Worm (Caenorhabditis elegans) whole organism, L4 larva: ENCODE data around the gene fut-5.

Experiments used
- F37D6.2 ChIP-seq: sonication (generic microtip); optimal IDR thresholded peaks from 2 replicates; lab custom pipeline; 2016; ENCODE audit warnings: mild to moderate bottlenecking, missing genetic modification characterization, missing compliant biosample characterization
- F49E8.2 ChIP-seq: sonication (generic microtip); optimal IDR thresholded peaks from 2 replicates; lab custom pipeline; 2016; ENCODE audit warnings: missing compliant biosample characterization, mild to moderate bottlenecking, missing genetic modification characterization, borderline replicate concordance
- T20F7.1 ChIP-seq: fragments of 200-800 bp; sonication (Bioruptor generic); optimal IDR thresholded peaks from 2 replicates; lab custom pipeline; 2018; ENCODE audit warnings: mild to moderate bottlenecking, missing genetic modification characterization, missing compliant biosample characterization
- T26A8.4 ChIP-seq: fragments of 200-800 bp; sonication (Bioruptor generic); IDR thresholded peaks from 2 replicates; pipeline ENCODE4 v1.3.6; 2022; ENCODE audit warnings: missing genetic modification characterization, missing compliant biosample characterization
- Y48G9A.11 ChIP-seq: fragments of 200-800 bp; sonication (Bioruptor generic); IDR thresholded peaks from 2 replicates; pipeline ENCODE4 v1.3.6; 2022; ENCODE audit warnings: missing genetic modification reagents, missing genetic modification characterization, missing compliant biosample characterization
- Y5F2A.4 ChIP-seq: fragments of 200-800 bp; sonication (Bioruptor generic); optimal IDR thresholded peaks from 2 replicates; lab custom pipeline; 2018; ENCODE audit warnings: mild to moderate bottlenecking, missing genetic modification characterization, missing compliant biosample characterization
- ZK546.5 ChIP-seq, 2 experiments: sonication (generic microtip); optimal IDR thresholded peaks; 2 replicates each; lab custom pipeline; 2017; ENCODE audit warnings: missing biosample characterization in 2 of 2, missing genetic modification characterization in 2 of 2
- aha-1 ChIP-seq: fragments of 150-350 bp; peaks from one replicate; lab custom pipeline; 2014; ENCODE audit warnings: missing biosample characterization, missing genetic modification characterization
- ama-1 ChIP-seq: fragments of 150-350 bp; optimal IDR thresholded peaks from 2 replicates; lab custom pipeline; 2014; ENCODE audit warnings: inconsistent platforms, mixed read lengths
- ceh-82 ChIP-seq: sonication (generic microtip); optimal IDR thresholded peaks from 2 replicates; lab custom pipeline; 2017; ENCODE audit warnings: missing biosample characterization, missing genetic modification characterization
- ces-1 ChIP-seq: fragments of 150-350 bp; sonication (generic microtip); optimal IDR thresholded peaks from 4 replicates; lab custom pipeline; 2014; ENCODE audit warnings: missing biosample characterization, missing genetic modification reagents, missing genetic modification characterization
- daf-16 ChIP-seq, 3 experiments: sonication (generic microtip); optimal IDR thresholded peaks; 2 replicates each; lab custom pipeline; 2016 to 2017; ENCODE audit warnings: missing genetic modification characterization in 3 of 3, missing genetic modification reagents in 3 of 3, mild to moderate bottlenecking in 2 of 3, missing compliant biosample characterization in 2 of 3, missing biosample characterization in 1 of 3, moderate library complexity in 1 of 3
- dmd-6 ChIP-seq: fragments of 200-800 bp; sonication (Bioruptor generic); IDR thresholded peaks from 2 replicates; pipeline ENCODE4 v1.3.6; 2022; ENCODE audit warnings: missing genetic modification reagents, missing genetic modification characterization, missing compliant biosample characterization
- dve-1 ChIP-seq: sonication (generic microtip); optimal IDR thresholded peaks from 2 replicates; lab custom pipeline; 2017; ENCODE audit warnings: antibody characterized with exemption, mild to moderate bottlenecking, missing genetic modification characterization, missing compliant biosample characterization; ENCODE audit not compliant: insufficient read depth
- egl-27 ChIP-seq: sonication (generic microtip); optimal IDR thresholded peaks from 3 replicates; lab custom pipeline; 2017; ENCODE audit warnings: missing biosample characterization, missing genetic modification reagents, missing genetic modification characterization
- fos-1 ChIP-seq: fragments of 150-350 bp; optimal IDR thresholded peaks from 2 replicates; lab custom pipeline; 2014; ENCODE audit warnings: missing biosample characterization, missing genetic modification characterization
- gei-8 ChIP-seq: fragments of 200-800 bp; sonication (Bioruptor generic); optimal IDR thresholded peaks from 2 replicates; lab custom pipeline; 2018; ENCODE audit warnings: mild to moderate bottlenecking, missing genetic modification characterization, missing compliant biosample characterization
- lim-7 ChIP-seq: fragments of 200-800 bp; sonication (Bioruptor generic); IDR thresholded peaks from 2 replicates; pipeline ENCODE4 v1.3.6; 2022; ENCODE audit warnings: missing genetic modification characterization, missing compliant biosample characterization
- lin-13 ChIP-seq: fragments of 150-350 bp; optimal IDR thresholded peaks from 2 replicates; lab custom pipeline; 2014; ENCODE audit warnings: missing biosample characterization, missing genetic modification reagents, missing genetic modification characterization
- lin-15B ChIP-seq: fragments of 150-350 bp; sonication (generic microtip); optimal IDR thresholded peaks from 3 replicates; lab custom pipeline; 2014; ENCODE audit warnings: missing biosample characterization, missing genetic modification characterization
- lin-38 ChIP-seq: fragments of 200-800 bp; sonication (Bioruptor generic); IDR thresholded peaks from 2 replicates; pipeline ENCODE4 v1.3.6; 2022; ENCODE audit warnings: missing genetic modification reagents, missing genetic modification characterization, missing compliant biosample characterization
- madf-5 ChIP-seq, 2 experiments: fragments of 200-800 bp; sonication (Bioruptor generic); IDR thresholded peaks; 2 replicates each; pipeline ENCODE4 v1.3.6; 2022; ENCODE audit warnings: missing compliant biosample characterization in 2 of 2, missing genetic modification characterization in 2 of 2
- mdt-29 ChIP-seq: fragments of 200-800 bp; sonication (Bioruptor generic); IDR thresholded peaks from 2 replicates; pipeline ENCODE4 v1.3.6; 2022; ENCODE audit warnings: missing genetic modification reagents, missing genetic modification characterization, missing compliant biosample characterization
- mep-1 ChIP-seq: fragments of 150-350 bp; sonication (generic microtip); optimal IDR thresholded peaks from 3 replicates; lab custom pipeline; 2014; ENCODE audit warnings: missing biosample characterization, missing genetic modification characterization
- mes-2 ChIP-seq: sonication (generic microtip); optimal IDR thresholded peaks from 2 replicates; lab custom pipeline; 2016; ENCODE audit warnings: missing genotype, mild to moderate bottlenecking, missing genetic modification characterization, missing compliant biosample characterization; ENCODE audit not compliant: poor library complexity, severe bottlenecking
- mxl-3 ChIP-seq: fragments of 200-800 bp; sonication (Bioruptor generic); optimal IDR thresholded peaks from 2 replicates; lab custom pipeline; 2018; ENCODE audit warnings: mild to moderate bottlenecking, missing genetic modification characterization, missing compliant biosample characterization
- nhr-42 ChIP-seq: fragments of 200-800 bp; sonication (Bioruptor generic); IDR thresholded peaks from 2 replicates; pipeline ENCODE4 v1.3.6; 2022; ENCODE audit warnings: missing genetic modification characterization, missing compliant biosample characterization
- nhr-48 ChIP-seq: sonication (generic microtip); optimal IDR thresholded peaks from 2 replicates; lab custom pipeline; 2016; ENCODE audit warnings: mild to moderate bottlenecking, missing genetic modification characterization, missing compliant biosample characterization
- nhr-76 ChIP-seq: fragments of 150-350 bp; optimal IDR thresholded peaks from 2 replicates; lab custom pipeline; 2014; ENCODE audit warnings: missing biosample characterization, missing genetic modification characterization
- php-3 ChIP-seq: fragments of 200-800 bp; sonication (Bioruptor generic); IDR thresholded peaks from 2 replicates; pipeline ENCODE4 v1.3.6; 2022; ENCODE audit warnings: missing genetic modification reagents, missing genetic modification characterization, missing compliant biosample characterization
- pqm-1 ChIP-seq: sonication (generic microtip); optimal IDR thresholded peaks from 2 replicates; lab custom pipeline; 2017; ENCODE audit warnings: missing biosample characterization, missing genetic modification characterization
- skn-1 ChIP-seq: fragments of 150-350 bp; optimal IDR thresholded peaks from 2 replicates; lab custom pipeline; 2014; ENCODE audit warnings: missing biosample characterization, missing genetic modification characterization
- snpc-4 ChIP-seq: fragments of 150-350 bp; optimal IDR thresholded peaks from 2 replicates; lab custom pipeline; 2014; ENCODE audit warnings: missing biosample characterization, missing genetic modification characterization
- tra-1 ChIP-seq: fragments of 200-800 bp; sonication (Bioruptor generic); IDR thresholded peaks from 2 replicates; pipeline ENCODE4 v1.3.6; 2022; ENCODE audit warnings: missing genetic modification reagents, missing genetic modification characterization, missing compliant biosample characterization
- unc-130 ChIP-seq: sonication (generic microtip); optimal IDR thresholded peaks from 2 replicates; lab custom pipeline; 2016; ENCODE audit warnings: missing genetic modification reagents, missing genetic modification characterization, missing compliant biosample characterization
- unc-39 ChIP-seq: sonication (generic microtip); optimal IDR thresholded peaks from 2 replicates; lab custom pipeline; 2017; ENCODE audit warnings: missing biosample characterization, missing genetic modification characterization
- unc-62 ChIP-seq, 3 experiments: fragments of 150-350 bp in 1 of 3; sonication (generic microtip); optimal IDR thresholded peaks in 2 of 3; peaks in 1 of 3; 1 replicate in 1 of 3; 2 replicates in 2 of 3; lab custom pipeline; 2014 to 2017; ENCODE audit warnings: missing biosample characterization in 3 of 3, missing genetic modification characterization in 3 of 3, missing genetic modification reagents in 3 of 3, missing genotype in 1 of 3
- vab-7 ChIP-seq: fragments of 200-800 bp; sonication (Bioruptor generic); IDR thresholded peaks from 2 replicates; pipeline ENCODE4 v1.3.6; 2022; ENCODE audit warnings: missing genetic modification reagents, missing genetic modification characterization, missing compliant biosample characterization
- zfp-2 ChIP-seq: sonication (generic microtip); optimal IDR thresholded peaks from 2 replicates; lab custom pipeline; 2016; ENCODE audit warnings: mild to moderate bottlenecking, missing genetic modification characterization, missing compliant biosample characterization
- ztf-11 ChIP-seq: fragments of 150-350 bp; optimal IDR thresholded peaks from 2 replicates; lab custom pipeline; 2014; ENCODE audit warnings: missing biosample characterization, missing genetic modification characterization
- ztf-7 ChIP-seq: fragments of 150-350 bp; optimal IDR thresholded peaks from 2 replicates; lab custom pipeline; 2014; ENCODE audit warnings: missing biosample characterization, missing genetic modification characterization

Gene fut-5

DNA sequence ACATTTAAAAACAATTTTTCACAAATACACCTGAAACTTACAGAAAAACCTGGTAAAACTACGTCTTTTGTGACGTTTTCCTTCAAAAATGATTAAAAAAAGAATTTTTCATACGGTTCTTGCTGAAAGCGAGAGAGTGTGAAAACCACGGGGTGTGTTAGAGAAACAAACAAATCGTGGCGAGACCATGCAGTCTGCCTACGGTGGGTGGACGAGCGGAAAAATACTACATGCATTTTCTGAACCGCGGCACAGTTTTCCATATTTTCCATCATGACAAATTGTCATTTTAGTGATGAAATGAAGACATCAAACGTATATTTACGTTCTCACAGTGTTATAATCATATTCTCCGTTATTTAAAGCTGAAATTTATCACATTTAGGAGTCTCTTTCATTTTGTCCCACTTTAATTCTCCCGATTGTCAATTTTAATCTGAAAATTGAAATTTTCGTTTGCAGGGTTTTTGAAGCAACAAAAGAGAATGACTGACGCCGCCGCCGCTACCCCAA is 38.9 kb upstream of the fut-5 start, which contains the start of the genes F10G7.9 and tsn-1 (continued):
- no peak for TF ChIP-seq zfp-2 (tag; lab: Kevin White, UChicago)
- TF ChIP-seq ceh-82 (tag; lab: Kevin White, UChicago): no peak
- no peak for TF ChIP-seq gei-8 (GFP tag; lab: Kevin White, UChicago)
- no peak for TF ChIP-seq ztf-11 (tag; lab: Kevin White, UChicago)
- peak; percentile 51 for TF ChIP-seq pqm-1 (tag; lab: Kevin White, UChicago)
- TF ChIP-seq ces-1 (GFP tag; lab: Kevin White, UChicago): no peak
- no peak for TF ChIP-seq ZK546.5 (tag; optimal IDR thresholded peaks at IDR 0.05; lab: Kevin White, UChicago)
- TF ChIP-seq T26A8.4 (GFP tag; lab: Robert Waterston, UW): peak; percentile 58; the same call in 1 of the 2 replicates
- TF ChIP-seq madf-5 (GFP tag; IDR thresholded peaks at IDR 0.05; lab: Robert Waterston, UW): no peak
- no peak for TF ChIP-seq mdt-29 (GFP tag; lab: Robert Waterston, UW)
- peak; percentile 57 for TF ChIP-seq dmd-6
- TF ChIP-seq egl-27 (tag; lab: Kevin White, UChicago): no peak
- TF ChIP-seq unc-62 (GFP tag; optimal IDR thresholded peaks at IDR 0.05 in 1 of 2; lab: Kevin White, UChicago): no peak
- TF ChIP-seq unc-62 (tag; optimal IDR thresholded peaks at IDR 0.05; lab: Kevin White, UChicago): no peak
- peak; percentile 63 for TF ChIP-seq mep-1 (tag; lab: Kevin White, UChicago)
- no peak for TF ChIP-seq nhr-76 (tag; lab: Kevin White, UChicago)
- peak; percentile 36 for TF ChIP-seq mxl-3
- TF ChIP-seq mes-2 (tag; lab: Kevin White, UChicago): peak; percentile 83
- peak; percentile 59 for TF ChIP-seq dve-1 (tag; lab: Kevin White, UChicago)
- no peak for TF ChIP-seq ztf-7 (tag; lab: Kevin White, UChicago)
- no peak for TF ChIP-seq fos-1 (tag; lab: Kevin White, UChicago)
- no peak for TF ChIP-seq tra-1

- TF ChIP-seq F49E8.2 (tag; lab: Kevin White, UChicago) (peak; percentile 9), vab-7 (GFP tag; lab: Robert Waterston, UW) (no peak), Y5F2A.4 (GFP tag; lab: Kevin White, UChicago) (no peak), php-3 (GFP tag; lab: Robert Waterston, UW) (no peak), dve-1 (tag; lab: Kevin White, UChicago) (no peak), unc-39 (tag; lab: Kevin White, UChicago) (no peak), daf-16 (GFP tag; optimal IDR thresholded peaks at IDR 0.05; lab: Kevin White, UChicago) (no peak), daf-16 (tag; optimal IDR thresholded peaks at IDR 0.05; lab: Kevin White, UChicago) (no peak), snpc-4 (no peak), F37D6.2 (no peak), Y48G9A.11 (GFP tag; lab: Robert Waterston, UW) (no peak), lin-15B (tag; lab: Kevin White, UChicago) (no peak), unc-130 (peak; percentile 7), skn-1 (no peak), lin-13 (no peak), nhr-48 (tag; lab: Kevin White, UChicago) (no peak), lim-7 (GFP tag; lab: Robert Waterston, UW) (no peak), aha-1 (tag; lab: Kevin White, UChicago) (no peak), mes-2 (tag; lab: Kevin White, UChicago) (no peak), lin-38 (GFP tag; lab: Robert Waterston, UW) (peak; percentile 61), T20F7.1 (GFP tag; lab: Kevin White, UChicago) (no peak), nhr-42 (GFP tag; lab: Robert Waterston, UW) (no peak), mep-1 (tag; lab: Kevin White, UChicago) (peak; percentile 7), ama-1 (lab: Kevin White, UChicago) (no peak), egl-27 (tag; lab: Kevin White, UChicago) (no peak), unc-62 (GFP tag; optimal IDR thresholded peaks at IDR 0.05 in 1 of 2; lab: Kevin White, UChicago) (no peak), unc-62 (tag; optimal IDR thresholded peaks at IDR 0.05; lab: Kevin White, UChicago) (no peak)
Measured at ce11 chrII:4703011-4703410, 35.5 kb upstream of the fut-5 start.
